Worm (Caenorhabditis elegans): ENCODE data around the gene col-108.

DNA sequence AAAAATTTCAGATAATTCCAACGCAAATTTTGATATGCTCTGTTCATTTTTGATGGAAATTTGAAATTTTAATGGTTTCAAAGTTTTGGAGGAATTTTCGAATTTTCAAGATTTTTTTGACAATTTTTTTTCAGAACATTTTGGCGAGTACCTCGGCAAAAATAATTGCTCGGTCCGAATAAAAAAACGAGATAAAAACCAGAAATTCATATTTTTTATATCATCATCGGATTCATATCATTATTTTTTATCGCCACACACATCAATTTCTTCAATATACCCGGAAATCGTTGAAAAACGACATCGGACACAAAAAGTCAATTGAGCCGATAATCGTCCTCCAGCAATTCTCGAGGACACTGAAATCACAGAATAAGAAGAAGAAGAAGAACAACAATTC is 23.4 kb downstream of the col-108 start:
- TF ChIP-seq nfya-1 (tag; optimal IDR thresholded peaks at IDR 0.05) (no peak), hlh-30 (tag; optimal IDR thresholded peaks at IDR 0.05; ENCODE audit: insufficient read depth) (no peak), pat-9 (tag; optimal IDR thresholded peaks at IDR 0.05) (no peak), rnt-1 (tag; optimal IDR thresholded peaks at IDR 0.05) (no peak), ama-1 (optimal IDR thresholded peaks at IDR 0.05) (no peak), nhr-11 (tag; optimal IDR thresholded peaks at IDR 0.05) (no peak), pag-3 (tag; optimal IDR thresholded peaks at IDR 0.05; ENCODE audit: borderline replicate concordance) (no peak), pqm-1 (tag; optimal IDR thresholded peaks at IDR 0.05) (no peak)

Data from whole organism, late embryonic.